Worm (Caenorhabditis elegans) whole organism, late embryonic: ENCODE results near the gene amph-1.

ENCODE experiments used
- Y22D7AL.16 ChIP-seq: sonication (generic microtip); optimal IDR thresholded peaks from 2 replicates; lab custom pipeline; 2016; ENCODE audit warnings: missing genetic modification characterization, missing compliant biosample characterization
- ama-1 ChIP-seq: fragments of 150-350 bp; optimal IDR thresholded peaks from 2 replicates; lab custom pipeline; 2014
- ceh-34 ChIP-seq: sonication (generic microtip); optimal IDR thresholded peaks from 2 replicates; lab custom pipeline; 2016; ENCODE audit warnings: mild to moderate bottlenecking, missing genetic modification characterization, missing compliant biosample characterization
- dmd-4 ChIP-seq: sonication (generic microtip); optimal IDR thresholded peaks from 2 replicates; lab custom pipeline; 2016; ENCODE audit warnings: borderline replicate concordance, missing genetic modification characterization, missing compliant biosample characterization
- fkh-10 ChIP-seq: fragments of 150-350 bp; optimal IDR thresholded peaks from 2 replicates; lab custom pipeline; 2014; ENCODE audit warnings: missing biosample characterization, missing genetic modification reagents, missing genetic modification characterization
- hlh-30 ChIP-seq: sonication (generic microtip); optimal IDR thresholded peaks from 2 replicates; lab custom pipeline; 2017; ENCODE audit warnings: antibody characterized with exemption, missing genetic modification characterization, missing compliant biosample characterization; ENCODE audit not compliant: insufficient read depth
- hlh-6 ChIP-seq: sonication (generic microtip); optimal IDR thresholded peaks from 2 replicates; lab custom pipeline; 2016; ENCODE audit warnings: missing genotype, missing genetic modification characterization, missing compliant biosample characterization
- nhr-11 ChIP-seq: fragments of 150-350 bp; optimal IDR thresholded peaks from 2 replicates; lab custom pipeline; 2014; ENCODE audit warnings: missing biosample characterization, missing genetic modification characterization
- pha-2 ChIP-seq: sonication (generic microtip); optimal IDR thresholded peaks from 2 replicates; lab custom pipeline; 2017; ENCODE audit warnings: mild to moderate bottlenecking, missing genetic modification characterization, missing compliant biosample characterization
- sdc-2 ChIP-seq: sonication (generic microtip); optimal IDR thresholded peaks from 2 replicates; lab custom pipeline; 2016; ENCODE audit warnings: missing genotype, missing genetic modification characterization, missing compliant biosample characterization
- sox-4 ChIP-seq: sonication (generic microtip); optimal IDR thresholded peaks from 2 replicates; lab custom pipeline; 2017; ENCODE audit warnings: mild to moderate bottlenecking, missing genetic modification characterization, inconsistent platforms, missing compliant biosample characterization
- syd-9 ChIP-seq: sonication (generic microtip); optimal IDR thresholded peaks from 2 replicates; lab custom pipeline; 2016; ENCODE audit warnings: mild to moderate bottlenecking, missing genetic modification characterization, moderate library complexity, missing compliant biosample characterization
- ttx-3 ChIP-seq: sonication (generic microtip); optimal IDR thresholded peaks from 2 replicates; lab custom pipeline; 2016; ENCODE audit warnings: missing genetic modification reagents, missing genetic modification characterization, missing compliant biosample characterization
- unc-3 ChIP-seq, 2 experiments: fragments of 200-800 bp in 1 of 2; sonication (Bioruptor generic) in 1 of 2; sonication (generic microtip) in 1 of 2; conservative IDR thresholded peaks in 1 of 2; optimal IDR thresholded peaks in 1 of 2; 2 replicates each; pipeline versions ENCODE4 v1.3.6 to Lab custom; 2016 to 2022; ENCODE audit warnings: missing compliant biosample characterization in 2 of 2, missing genetic modification characterization in 2 of 2, missing genetic modification reagents in 1 of 2

DNA sequence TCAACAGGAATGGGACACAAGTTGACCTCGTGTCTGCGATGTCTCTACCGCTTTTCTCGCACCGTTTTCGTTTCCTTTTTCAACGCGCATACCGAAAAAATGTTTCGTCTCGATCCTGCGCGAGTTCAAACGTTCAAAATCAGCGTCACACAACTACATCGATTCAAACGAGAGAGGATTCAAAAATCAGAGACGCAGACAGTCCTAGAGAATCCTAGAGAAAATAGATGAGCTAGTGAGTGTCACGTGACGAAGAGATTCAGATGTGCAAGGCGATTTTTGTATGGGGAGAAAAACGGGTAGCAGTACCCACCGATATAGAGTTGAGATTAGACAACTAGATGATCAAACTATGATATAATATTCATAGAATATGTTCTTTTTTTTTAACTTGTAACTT lies 22.3 kb upstream of the amph-1 start:
- TF ChIP-seq ttx-3 (tag; lab: Kevin White, UChicago) = no peak
- no peak for TF ChIP-seq unc-3 (GFP tag; conservative IDR thresholded peaks at IDR 0.05; lab: Robert Waterston, UW)
- no peak for TF ChIP-seq unc-3 (tag; optimal IDR thresholded peaks at IDR 0.05; lab: Kevin White, UChicago)
- TF ChIP-seq nhr-11 (tag; lab: Kevin White, UChicago) = no peak
- TF ChIP-seq hlh-6 (tag; lab: Kevin White, UChicago) = no peak
- TF ChIP-seq sdc-2 = no peak
- TF ChIP-seq ceh-34 (tag; lab: Kevin White, UChicago) = no peak
- no peak for TF ChIP-seq Y22D7AL.16 (tag; lab: Kevin White, UChicago)
- no peak for TF ChIP-seq dmd-4 (tag; lab: Kevin White, UChicago)
- no peak for TF ChIP-seq ama-1
- no peak for TF ChIP-seq syd-9
- TF ChIP-seq fkh-10 (GFP tag; lab: Kevin White, UChicago) = no peak
- no peak for TF ChIP-seq pha-2 (tag; lab: Kevin White, UChicago)
- TF ChIP-seq sox-4 (tag; lab: Kevin White, UChicago) = no peak
- TF ChIP-seq hlh-30 (tag; lab: Kevin White, UChicago) = peak; percentile 72
